Worm (Caenorhabditis elegans): ENCODE measurements around the gene C45B2.6.

DNA sequence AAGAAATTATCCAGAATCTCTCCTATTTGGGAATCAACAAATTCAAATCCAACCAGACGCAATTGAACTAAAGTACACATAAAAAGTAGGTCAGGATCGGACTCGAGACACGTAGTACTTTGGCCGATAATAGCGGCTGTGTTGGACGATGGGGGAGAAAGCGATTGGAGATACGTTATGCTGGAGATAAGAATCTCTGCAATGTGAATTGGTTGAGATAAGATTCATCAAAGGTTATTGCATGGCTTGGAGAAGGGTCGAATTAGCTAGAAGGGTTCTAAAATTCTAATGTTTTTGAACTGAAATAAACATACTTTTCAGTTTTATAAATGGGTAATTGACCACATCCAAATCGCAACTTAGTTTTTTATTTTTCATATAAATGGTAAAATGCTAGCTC is 39.9 kb downstream of the C45B2.6 start:
- TF ChIP-seq dao-5 (tag; optimal IDR thresholded peaks at IDR 0.05) (no peak), him-1 (tag; optimal IDR thresholded peaks at IDR 0.05) (no peak), W03F9.2 (tag; optimal IDR thresholded peaks at IDR 0.05) (no peak)

Data from whole organism, L4/young adult.